Worm (Caenorhabditis elegans): ENCODE measurements around the gene T14A8.2.

Gene T14A8.2

DNA sequence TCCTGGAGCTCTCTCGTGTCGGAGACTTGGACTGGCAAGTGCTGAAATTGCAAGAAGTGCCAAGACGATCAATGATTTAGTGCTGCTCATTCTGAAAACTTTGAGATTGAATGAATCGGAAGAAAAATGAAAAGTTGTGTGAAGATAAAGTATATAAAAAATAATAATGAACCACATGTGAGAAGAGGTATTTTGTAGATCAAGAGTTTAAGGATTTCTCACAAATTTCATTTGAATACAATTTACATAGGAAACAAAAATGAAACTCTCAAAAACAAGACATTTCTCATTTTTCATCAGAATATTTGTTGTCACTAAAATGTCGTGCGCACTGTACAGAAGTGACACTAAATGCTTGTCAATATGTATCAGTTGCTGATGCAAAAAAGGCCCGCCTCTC lies at the start of gene T14A8.2:
TSS of gene T14A8.2 (minus strand) at position 101 of the 400 bp plus-strand sequence.
- TF ChIP-seq hlh-1 (tag; optimal IDR thresholded peaks at IDR 0.05), result no peak
- TF ChIP-seq nhr-12 (tag; optimal IDR thresholded peaks at IDR 0.05), result no peak
- TF ChIP-seq drap-1 (GFP tag; optimal IDR thresholded peaks at IDR 0.05), result no peak

DNA sequence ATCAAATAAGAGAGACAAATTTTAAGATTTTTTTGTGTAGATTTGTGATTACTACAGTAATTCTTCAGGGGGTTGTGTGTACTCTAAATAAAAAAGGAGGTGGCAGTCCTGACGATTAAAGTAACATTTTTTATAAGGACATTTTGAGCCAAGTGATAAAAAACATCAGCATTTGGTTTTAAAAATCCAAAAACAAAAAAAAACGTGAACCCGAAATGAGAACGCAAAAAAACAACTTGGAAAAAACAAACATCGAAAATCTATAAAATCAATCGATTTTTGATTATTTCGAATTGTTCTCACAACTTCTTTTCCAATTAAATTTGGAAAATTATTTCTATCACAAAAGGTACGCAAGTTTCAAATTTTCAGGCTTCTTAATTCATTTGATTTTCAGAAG lies 48.0 kb upstream of the T14A8.2 start, which contains the start of gene T06C10.3:
TSS of gene T06C10.3 (plus strand) at position 301 of the 400 bp plus-strand sequence.
- TF ChIP-seq nhr-2 (tag; optimal IDR thresholded peaks at IDR 0.05) (no peak), drap-1 (GFP tag; optimal IDR thresholded peaks at IDR 0.05) (no peak), ces-1 (GFP tag; optimal IDR thresholded peaks at IDR 0.05) (no peak), mab-5 (tag; optimal IDR thresholded peaks at IDR 0.05) (no peak), sem-2 (GFP tag; optimal IDR thresholded peaks at IDR 0.05) (no peak), flh-1 (GFP tag; optimal IDR thresholded peaks at IDR 0.05) (no peak), ham-2 (GFP tag; optimal IDR thresholded peaks at IDR 0.05) (no peak), bed-3 (GFP tag; optimal IDR thresholded peaks at IDR 0.05) (no peak), lsy-2 (tag; optimal IDR thresholded peaks at IDR 0.05) (no peak), sptf-1 (tag; optimal IDR thresholded peaks at IDR 0.05) (no peak), snpc-4 (tag; optimal IDR thresholded peaks at IDR 0.05) (no peak), ztf-11 (tag; optimal IDR thresholded peaks at IDR 0.05) (no peak), unc-39 (tag; optimal IDR thresholded peaks at IDR 0.05) (no peak), zip-8 (tag; optimal IDR thresholded peaks at IDR 0.05) (no peak), nhr-237 (tag; optimal IDR thresholded peaks at IDR 0.05) (no peak)

DNA sequence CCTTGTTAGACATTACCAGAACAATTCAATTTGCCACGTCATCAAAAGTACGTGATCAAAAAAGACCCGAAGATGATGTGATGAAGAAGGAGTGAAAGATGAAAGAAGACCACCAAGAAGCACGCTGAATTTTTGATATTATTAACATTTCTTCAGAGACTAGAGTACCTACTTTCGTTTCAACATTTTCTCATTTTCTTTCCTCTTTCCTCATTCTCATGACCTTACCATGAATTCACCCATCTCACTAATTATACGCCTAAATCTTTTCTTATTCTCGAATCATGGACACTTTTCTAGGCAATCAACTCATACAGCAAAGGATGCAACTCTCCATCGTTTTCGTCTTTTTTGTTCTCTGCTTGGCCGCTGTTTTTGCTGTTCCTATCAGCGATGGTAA lies 46.2 kb upstream of the T14A8.2 start, which contains the start of gene flp-10:
TSS of gene flp-10 (plus strand) at position 301 of the 400 bp plus-strand sequence.
- TF ChIP-seq sptf-1 (tag; optimal IDR thresholded peaks at IDR 0.05) (no peak), nhr-237 (tag; optimal IDR thresholded peaks at IDR 0.05) (no peak), nhr-12 (tag; optimal IDR thresholded peaks at IDR 0.05) (no peak), lin-13 (tag; optimal IDR thresholded peaks at IDR 0.05) (no peak), nhr-76 (tag; optimal IDR thresholded peaks at IDR 0.05) (no peak), blmp-1 (tag; optimal IDR thresholded peaks at IDR 0.05) (no peak), nhr-2 (tag; optimal IDR thresholded peaks at IDR 0.05) (no peak), sem-2 (GFP tag; optimal IDR thresholded peaks at IDR 0.05) (no peak), tbx-8 (GFP tag; optimal IDR thresholded peaks at IDR 0.05) (no peak)

DNA sequence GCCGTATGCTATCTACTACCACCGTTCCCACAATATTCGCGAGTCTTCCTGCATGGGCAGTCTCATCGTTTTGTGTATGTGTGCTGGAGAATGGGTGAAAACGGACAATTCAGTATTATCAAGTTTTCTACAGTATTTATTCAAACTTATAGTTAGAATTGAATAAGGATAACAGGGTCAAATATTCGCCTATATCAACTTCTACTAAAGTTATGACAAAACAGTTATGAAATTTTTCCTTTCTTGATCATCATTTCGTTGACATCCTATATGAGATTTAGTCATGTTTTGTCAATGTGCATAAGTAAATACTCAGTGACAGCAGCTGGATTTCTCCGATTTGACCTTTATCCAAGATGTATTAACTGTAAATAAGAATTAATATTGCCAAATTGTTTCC lies 28.9 kb upstream of the T14A8.2 start:
- TF ChIP-seq sem-2 (GFP tag; optimal IDR thresholded peaks at IDR 0.05), result no peak
- no peak for TF ChIP-seq elt-1 (tag; optimal IDR thresholded peaks at IDR 0.05; ENCODE audit: borderline replicate concordance, insufficient read depth)
- no peak for TF ChIP-seq flh-1 (GFP tag; optimal IDR thresholded peaks at IDR 0.05)
- no peak for TF ChIP-seq cnd-1 (tag; optimal IDR thresholded peaks at IDR 0.05)
- TF ChIP-seq nhr-237 (tag; optimal IDR thresholded peaks at IDR 0.05), result no peak
- TF ChIP-seq ceh-43 (GFP tag; optimal IDR thresholded peaks at IDR 0.05), result no peak
- TF ChIP-seq nhr-12 (tag; optimal IDR thresholded peaks at IDR 0.05), result no peak
- TF ChIP-seq nhr-76 (tag; optimal IDR thresholded peaks at IDR 0.05), result no peak
- TF ChIP-seq snpc-4 (tag; optimal IDR thresholded peaks at IDR 0.05), result no peak
- no peak for TF ChIP-seq ceh-83 (GFP tag; optimal IDR thresholded peaks at IDR 0.05)
- no peak for TF ChIP-seq drap-1 (GFP tag; optimal IDR thresholded peaks at IDR 0.05)
- TF ChIP-seq mab-5 (tag; optimal IDR thresholded peaks at IDR 0.05), result no peak
- TF ChIP-seq ceh-39 (tag; optimal IDR thresholded peaks at IDR 0.05), result no peak
- no peak for TF ChIP-seq sptf-1 (tag; optimal IDR thresholded peaks at IDR 0.05)
- no peak for TF ChIP-seq mep-1 (tag; optimal IDR thresholded peaks at IDR 0.05)
- no peak for TF ChIP-seq unc-62 (GFP tag; optimal IDR thresholded peaks at IDR 0.05)
- TF ChIP-seq nhr-28 (tag; optimal IDR thresholded peaks at IDR 0.05), result no peak
- TF ChIP-seq lin-32 (GFP tag; optimal IDR thresholded peaks at IDR 0.05), result no peak
- no peak for TF ChIP-seq pha-4 (tag; optimal IDR thresholded peaks at IDR 0.05)
- TF ChIP-seq hlh-1 (tag; optimal IDR thresholded peaks at IDR 0.05), result no peak

DNA sequence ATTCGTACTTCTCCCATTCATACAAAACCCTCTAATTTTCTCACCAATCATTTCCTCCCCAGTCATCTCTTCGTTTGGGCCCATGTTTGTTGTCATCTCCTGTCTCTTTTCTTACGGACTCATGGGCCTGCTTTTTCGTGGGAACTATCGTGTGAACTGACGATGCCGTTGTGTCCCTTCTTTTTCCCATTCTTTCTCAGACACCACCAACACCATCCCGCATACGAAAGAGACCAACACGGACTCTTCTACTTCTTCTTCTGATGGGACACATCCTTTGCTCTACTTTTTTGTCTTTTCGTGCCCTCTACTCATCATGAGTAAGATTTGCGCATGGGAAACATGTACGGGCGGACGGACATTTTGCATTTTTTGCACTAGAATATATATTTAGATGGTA lies 27.9 kb upstream of the T14A8.2 start:
- TF ChIP-seq M03D4.4 (tag; optimal IDR thresholded peaks at IDR 0.05), result no peak

DNA sequence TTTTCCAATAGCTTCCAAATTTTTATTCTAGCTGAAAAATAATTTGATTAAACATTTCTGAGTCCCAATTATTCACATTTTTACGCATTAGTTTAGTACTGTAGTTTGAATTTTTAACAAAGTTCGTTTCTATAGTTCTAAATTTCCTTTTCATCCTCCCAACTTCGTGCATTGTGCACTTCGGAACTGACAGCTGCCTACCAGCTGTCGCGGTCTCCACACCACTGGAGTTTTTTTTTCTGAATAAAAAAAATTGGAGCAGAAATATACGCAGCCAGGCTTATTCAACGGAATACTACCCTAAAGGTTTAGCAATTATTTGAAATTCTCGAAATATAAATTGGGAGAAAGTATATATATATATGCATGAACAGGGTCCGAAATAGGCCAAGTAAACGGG lies 26.8 kb upstream of the T14A8.2 start:
- no peak for TF ChIP-seq tbx-8 (GFP tag; optimal IDR thresholded peaks at IDR 0.05)
- TF ChIP-seq ceh-39 (tag; optimal IDR thresholded peaks at IDR 0.05), result no peak
- peak; percentile 91 for TF ChIP-seq hlh-1 (tag; optimal IDR thresholded peaks at IDR 0.05)
- no peak for TF ChIP-seq unc-39 (tag; optimal IDR thresholded peaks at IDR 0.05)
